Worm (Caenorhabditis elegans) whole organism, late embryonic: ENCODE results near the gene ugt-19.

Source experiments
- F13H6.1 ChIP-seq: sonication (generic microtip); optimal IDR thresholded peaks from 2 replicates; lab custom pipeline; 2016; ENCODE audit warnings: missing genetic modification characterization, missing compliant biosample characterization
- ceh-24 ChIP-seq: sonication (generic microtip); optimal IDR thresholded peaks from 2 replicates; lab custom pipeline; 2016; ENCODE audit warnings: mild to moderate bottlenecking, missing genetic modification characterization, missing compliant biosample characterization
- sox-4 ChIP-seq: sonication (generic microtip); optimal IDR thresholded peaks from 2 replicates; lab custom pipeline; 2017; ENCODE audit warnings: mild to moderate bottlenecking, missing genetic modification characterization, inconsistent platforms, missing compliant biosample characterization

ce11 chrIV:6054833-6055232, 24.9 kb downstream of the ugt-19 start:
- TF ChIP-seq sox-4 (tag; lab: Kevin White, UChicago) = no peak
- no peak for TF ChIP-seq F13H6.1 (tag; lab: Kevin White, UChicago)
- no peak for TF ChIP-seq ceh-24
